Fruit fly (Drosophila melanogaster) whole organism, larva: ENCODE results near the gene temp.

Source experiments
- noc ChIP-seq: fragments of 200-800 bp; sonication (Bioruptor generic); optimal IDR thresholded peaks from 3 replicates; lab custom pipeline; 2019; ENCODE audit warnings: missing biosample characterization, mild to moderate bottlenecking, missing genetic modification characterization, moderate library complexity

The temp gene

DNA sequence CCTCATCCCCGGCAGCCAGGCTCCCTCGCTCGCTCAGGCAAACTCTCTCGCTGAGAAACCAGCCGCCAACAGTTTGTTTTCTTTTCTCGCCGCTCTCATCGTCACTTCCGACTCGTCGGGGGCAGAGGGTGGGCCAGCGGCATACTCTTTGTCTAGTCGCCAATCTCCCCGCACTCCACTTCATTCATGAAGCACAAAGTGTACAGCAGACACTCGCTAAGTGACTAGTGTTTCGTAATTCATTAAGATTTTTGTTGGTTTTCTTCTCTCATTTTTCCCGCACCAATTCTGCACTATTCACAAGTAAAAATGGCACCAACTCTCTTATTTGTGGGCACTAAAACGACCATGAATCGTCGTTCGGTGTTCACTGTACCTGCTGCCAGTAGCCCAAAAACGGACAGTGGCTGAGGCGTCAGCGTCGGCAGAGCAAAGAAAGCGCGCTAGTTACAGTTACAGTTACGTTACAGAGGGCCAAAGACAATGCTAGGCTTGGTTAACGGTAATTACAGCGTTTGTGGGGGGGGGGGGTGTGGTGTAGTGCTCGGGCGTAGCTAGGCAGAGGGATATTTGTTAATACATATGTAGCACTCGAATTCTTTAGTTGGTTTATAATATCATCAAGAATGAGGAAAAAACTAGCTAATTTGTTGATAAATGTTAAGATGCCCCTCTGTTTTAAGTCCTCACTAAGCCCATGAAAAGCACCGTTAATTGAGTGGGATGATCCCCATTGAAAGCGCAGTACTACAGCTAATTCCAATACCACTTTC is 35.3 kb upstream of the temp start:
- peak; percentile 94 for TF ChIP-seq noc (tag; lab: Kevin White, UChicago)

DNA sequence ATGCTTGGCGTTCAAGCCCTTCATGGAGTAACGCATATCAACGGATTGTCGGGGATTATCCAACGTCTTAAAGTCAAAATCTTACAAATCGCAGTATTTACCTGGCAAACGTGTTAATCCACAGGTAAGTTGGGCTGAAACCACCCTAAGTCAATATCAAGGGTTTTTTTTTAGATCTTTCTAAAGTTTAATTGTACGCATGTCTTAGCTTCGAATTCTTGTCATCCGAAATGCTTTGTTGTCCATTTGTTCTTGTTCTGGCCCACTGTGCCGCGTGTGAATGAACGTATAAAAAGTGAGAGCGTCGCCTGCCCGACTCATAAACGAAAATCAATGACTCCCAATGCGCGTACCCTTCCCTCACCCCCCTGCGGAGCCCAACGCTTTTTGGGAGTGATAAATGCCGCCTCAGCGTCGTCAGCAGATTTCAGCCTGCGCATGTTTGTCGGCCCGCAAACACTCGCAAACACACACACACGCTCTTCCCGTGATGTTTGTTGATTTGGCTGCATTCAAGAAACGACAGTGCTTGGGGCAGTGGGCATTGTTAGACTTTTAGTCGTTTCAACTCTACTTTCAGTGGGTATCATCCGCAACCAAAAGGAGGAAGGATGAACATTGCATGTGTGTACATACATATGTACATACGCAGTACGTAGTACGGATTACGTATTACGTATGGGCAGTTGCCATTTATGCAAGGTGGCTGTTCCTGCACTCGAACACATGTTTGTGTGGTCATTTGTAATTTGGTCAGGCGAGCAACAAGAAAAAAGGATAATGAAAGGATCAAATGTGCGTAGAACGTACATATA is 34.1 kb upstream of the temp start:
- peak; percentile 94 for TF ChIP-seq noc (tag; lab: Kevin White, UChicago)

DNA sequence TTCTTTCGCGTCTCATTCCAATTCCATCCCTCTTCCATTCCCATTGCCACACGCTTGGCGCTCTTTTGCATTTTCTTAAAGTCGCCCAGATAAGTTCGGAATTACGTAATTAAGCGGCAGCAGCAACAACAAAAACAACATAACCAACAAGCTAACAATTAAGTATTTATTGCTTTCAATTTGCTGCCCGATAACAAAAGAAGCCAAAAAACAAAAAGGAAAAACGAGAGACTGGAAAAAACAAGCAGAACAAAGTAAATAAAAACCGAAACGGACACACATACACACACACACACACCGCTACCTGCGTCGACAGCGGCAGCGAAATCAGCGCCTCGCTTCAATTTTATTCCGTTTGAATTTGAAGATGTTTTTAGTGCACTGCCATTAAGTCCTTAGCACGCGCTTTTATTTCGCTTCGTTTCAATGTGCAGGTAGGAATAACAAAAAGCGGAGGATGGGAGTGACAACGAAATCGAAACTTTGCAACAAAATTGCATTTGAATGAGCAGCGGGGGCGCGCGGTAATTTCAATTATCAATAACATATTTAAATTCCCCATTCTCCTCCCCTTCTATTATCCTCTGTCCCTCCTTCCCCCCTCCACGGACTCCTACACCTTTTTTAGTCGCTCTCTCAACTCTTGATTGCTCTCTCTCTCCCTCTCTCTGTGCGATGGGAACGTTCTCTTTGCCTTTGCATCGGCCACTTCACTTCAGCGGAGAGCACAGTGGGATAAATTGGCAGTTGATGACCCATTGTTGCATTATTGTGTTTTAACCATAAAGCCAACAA is 33.3 kb upstream of the temp start, which contains the start of gene Raf:
Gene Raf (plus strand): TSS at position 32 of the 795 bp plus-strand sequence.
- peak; percentile 2 for TF ChIP-seq noc (tag; lab: Kevin White, UChicago)

dm6 chrX:2294474-2295434 is 32.4 kb upstream of the temp start:
- no peak for TF ChIP-seq noc (tag; lab: Kevin White, UChicago)

dm6 chrX:2293294-2293988 is 31.1 kb upstream of the temp start, which contains the start of gene CG2865:
Gene CG2865 (minus strand): TSS chrX:2293411.
- TF ChIP-seq noc (tag; lab: Kevin White, UChicago), result peak; percentile 98

DNA sequence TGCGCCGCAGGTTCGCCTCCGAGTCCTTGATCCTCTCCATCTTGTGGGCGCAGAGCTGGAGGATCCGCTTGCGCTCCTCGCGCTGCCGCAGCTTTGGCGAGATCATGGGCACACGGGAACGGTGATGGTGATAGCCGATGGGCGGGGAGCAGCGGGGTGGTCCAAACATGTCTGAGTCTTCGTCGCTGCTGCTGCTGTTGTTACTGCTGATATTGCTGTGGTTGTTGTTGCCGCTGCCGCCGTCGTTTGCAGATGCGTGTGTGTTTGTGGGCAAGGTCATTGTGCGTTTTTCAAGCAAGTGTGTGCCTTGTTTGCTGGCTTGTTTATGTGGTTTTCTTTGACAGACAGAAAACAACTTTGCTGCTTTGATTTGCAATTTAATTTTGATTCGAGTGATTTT is 30.1 kb upstream of the temp start:
- no peak for TF ChIP-seq noc (tag; lab: Kevin White, UChicago)

DNA sequence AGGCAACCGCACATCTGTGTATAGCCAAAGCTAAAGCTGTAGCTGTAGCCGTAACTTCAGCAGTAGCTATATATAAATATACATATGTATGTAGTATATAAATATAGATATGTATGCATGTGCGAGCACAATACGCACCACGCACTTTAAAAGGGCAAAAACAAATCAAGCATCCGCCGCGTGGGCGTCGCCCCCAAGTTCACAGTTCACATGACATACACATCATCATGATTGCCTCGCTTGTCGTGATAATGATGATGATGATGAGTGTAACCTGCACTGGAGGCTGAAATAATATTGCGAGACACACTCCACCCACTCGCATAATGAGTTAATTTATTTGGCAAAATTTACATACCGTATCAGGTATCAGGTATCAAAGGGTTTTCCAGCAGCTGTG is 28.7 kb upstream of the temp start:
- TF ChIP-seq noc (tag; lab: Kevin White, UChicago), result no peak

dm6 chrX:2289134-2289533 is 26.8 kb upstream of the temp start:
- TF ChIP-seq noc (tag; lab: Kevin White, UChicago), result no peak

DNA sequence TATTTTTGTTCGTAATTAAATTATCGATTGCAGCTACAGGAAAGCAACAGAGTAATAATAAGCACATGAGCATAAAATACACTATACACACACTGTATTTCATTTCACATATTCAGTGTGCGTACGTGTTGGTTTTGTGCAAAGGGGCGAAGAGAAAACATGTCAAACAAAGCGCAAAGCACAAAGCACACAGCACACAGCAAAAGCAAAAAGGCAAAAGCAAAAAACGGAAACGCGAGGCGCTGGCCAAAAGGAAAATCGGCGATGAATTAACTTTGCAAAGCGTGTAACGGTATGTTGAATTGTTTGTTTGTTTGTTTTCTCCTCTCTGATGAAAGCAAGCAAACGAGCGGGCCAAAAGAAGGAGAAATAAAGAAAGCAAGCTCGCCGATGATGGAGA is 26.0 kb upstream of the temp start:
- no peak for TF ChIP-seq noc (tag; lab: Kevin White, UChicago)

DNA sequence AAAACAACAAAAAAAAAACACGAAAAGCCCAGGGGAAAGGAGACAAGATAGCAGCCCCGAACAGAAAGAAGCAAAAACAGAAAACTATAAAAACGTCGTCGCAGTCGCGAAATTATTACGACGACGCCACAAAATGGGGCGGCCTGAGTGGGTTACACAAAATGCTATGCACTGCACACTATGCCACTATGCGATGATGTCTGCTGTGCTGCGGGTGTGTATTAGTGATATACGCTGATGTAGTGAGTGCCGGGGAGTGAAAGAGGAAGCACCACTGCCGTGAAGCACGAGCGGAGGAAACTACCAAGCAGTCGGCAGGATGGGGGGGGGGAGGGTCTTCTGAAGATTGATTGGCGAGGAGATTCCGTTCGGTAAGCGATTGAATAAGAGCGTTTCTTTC is 24.7 kb upstream of the temp start:
- TF ChIP-seq noc (tag; lab: Kevin White, UChicago), result no peak

dm6 chrX:2286255-2286654 is 23.9 kb upstream of the temp start:
- peak; percentile 34 for TF ChIP-seq noc (tag; lab: Kevin White, UChicago)

- TF ChIP-seq noc (tag; lab: Kevin White, UChicago), result no peak
Measured at dm6 chrX:2283470-2283869, 21.2 kb upstream of the temp start.

dm6 chrX:2278782-2279304 is 16.5 kb upstream of the temp start:
- no peak for TF ChIP-seq noc (tag; lab: Kevin White, UChicago)
